Fruit fly (Drosophila melanogaster): ENCODE results near the gene Hsp27.

Hsp27 gene

dm6 chr3L:9379484-9380343 lies 4.1 kb upstream of the Hsp27 start, which contains the start of gene Hsp67Ba:
Gene Hsp67Ba, minus strand, starts transcription at chr3L:9379534.
- no peak for TF ChIP-seq fd96Ca (GFP tag; IDR thresholded peaks at IDR 0.05)
- no peak for TF ChIP-seq CG10348 (GFP tag; IDR thresholded peaks at IDR 0.05)
- TF ChIP-seq Snoo (tag; optimal IDR thresholded peaks at IDR 0.05) = no peak
- TF ChIP-seq CG8159 (tag; optimal IDR thresholded peaks at IDR 0.05) = no peak
- TF ChIP-seq CG34367 (tag; optimal IDR thresholded peaks at IDR 0.05) = no peak
- no peak for TF ChIP-seq Pif1A (GFP tag; optimal IDR thresholded peaks at IDR 0.05)
- TF ChIP-seq Ets98B (GFP tag; IDR thresholded peaks at IDR 0.05) = no peak
- TF ChIP-seq CG15710 (tag; optimal IDR thresholded peaks at IDR 0.05) = no peak
- 0 out of 3 replicates have a peak, but pooled peaks have one; percentile 41 for TF ChIP-seq CG4496 (GFP tag; IDR thresholded peaks at IDR 0.05)
- no peak for TF ChIP-seq EcR (GFP tag; optimal IDR thresholded peaks at IDR 0.05)
- no peak for TF ChIP-seq D1 (tag; optimal IDR thresholded peaks at IDR 0.05)
- no peak for TF ChIP-seq rn (GFP tag; IDR thresholded peaks at IDR 0.05)
- TF ChIP-seq Pif1B (GFP tag; optimal IDR thresholded peaks at IDR 0.05) = peak; percentile 11
- peak; percentile 80 for TF ChIP-seq CG13204 (GFP tag; optimal IDR thresholded peaks at IDR 0.05)
- no peak for TF ChIP-seq CG32121 (GFP tag; IDR thresholded peaks at IDR 0.05)
- TF ChIP-seq CG8301 (tag; optimal IDR thresholded peaks at IDR 0.05) = no peak
- TF ChIP-seq CG9948 (tag; optimal IDR thresholded peaks at IDR 0.05) = no peak
- TF ChIP-seq CG17806 (tag; optimal IDR thresholded peaks at IDR 0.05) = no peak
- TF ChIP-seq CG12605 (GFP tag; IDR thresholded peaks at IDR 0.05) = 0 out of 2 replicates have a peak, but pooled peaks have one; percentile 39

- TF ChIP-seq Pif1B (GFP tag; optimal IDR thresholded peaks at IDR 0.05) (no peak), Snoo (tag; optimal IDR thresholded peaks at IDR 0.05) (peak; percentile 76), EcR (GFP tag; optimal IDR thresholded peaks at IDR 0.05) (peak; percentile 88)
Measured at dm6 chr3L:9380344-9380849, 3.5 kb upstream of the Hsp27 start.

- TF ChIP-seq Ets98B (GFP tag; IDR thresholded peaks at IDR 0.05) (0 out of 2 replicates have a peak, but pooled peaks have one; percentile 39), CG8301 (tag; optimal IDR thresholded peaks at IDR 0.05) (peak; percentile 5), Snoo (tag; optimal IDR thresholded peaks at IDR 0.05) (peak; percentile 51), CG12605 (GFP tag; IDR thresholded peaks at IDR 0.05) (peak; percentile 59), CG10348 (GFP tag; IDR thresholded peaks at IDR 0.05) (no peak), CG34367 (tag; optimal IDR thresholded peaks at IDR 0.05) (peak; percentile 9), CG4496 (GFP tag; IDR thresholded peaks at IDR 0.05) (peak; percentile 53; the same call in 1 of the 3 replicates), CG9948 (tag; optimal IDR thresholded peaks at IDR 0.05) (no peak), EcR (GFP tag; optimal IDR thresholded peaks at IDR 0.05) (peak; percentile 80), CG13204 (GFP tag; optimal IDR thresholded peaks at IDR 0.05) (peak; percentile 19), fd96Ca (GFP tag; IDR thresholded peaks at IDR 0.05) (0 out of 3 replicates have a peak, but pooled peaks have one; percentile 34), Pif1A (GFP tag; optimal IDR thresholded peaks at IDR 0.05) (no peak), CG15710 (tag; optimal IDR thresholded peaks at IDR 0.05) (peak; percentile 6), CG14655 (GFP tag; optimal IDR thresholded peaks at IDR 0.05) (peak; percentile 24), CG8159 (tag; optimal IDR thresholded peaks at IDR 0.05) (no peak), Pif1B (GFP tag; optimal IDR thresholded peaks at IDR 0.05) (peak; percentile 35), D1 (tag; optimal IDR thresholded peaks at IDR 0.05) (no peak), gl (tag; optimal IDR thresholded peaks at IDR 0.05) (peak; percentile 16), rn (GFP tag; IDR thresholded peaks at IDR 0.05) (no peak), CG17806 (tag; optimal IDR thresholded peaks at IDR 0.05) (no peak), CG32121 (GFP tag; IDR thresholded peaks at IDR 0.05) (peak; percentile 56; the same call in 1 of the 2 replicates)
Measured at dm6 chr3L:9381602-9382001, 2.3 kb upstream of the Hsp27 start, which contains the start of gene Hsp23. Gene Hsp23, plus strand, starts transcription at chr3L:9381882.

- TF ChIP-seq CG15710 (tag; optimal IDR thresholded peaks at IDR 0.05) = no peak
- no peak for TF ChIP-seq CG14655 (GFP tag; optimal IDR thresholded peaks at IDR 0.05)
- no peak for TF ChIP-seq Pif1A (GFP tag; optimal IDR thresholded peaks at IDR 0.05)
- TF ChIP-seq CG17806 (tag; optimal IDR thresholded peaks at IDR 0.05) = no peak
- TF ChIP-seq Snoo (tag; optimal IDR thresholded peaks at IDR 0.05) = no peak
- TF ChIP-seq EcR (GFP tag; optimal IDR thresholded peaks at IDR 0.05) = peak; percentile 76
Measured at dm6 chr3L:9384445-9385079, 699 bp downstream of the Hsp27 start.

dm6 chr3L:9391340-9391980 lies 7.6 kb downstream of the Hsp27 start:
- TF ChIP-seq CG34367 (tag; optimal IDR thresholded peaks at IDR 0.05) = no peak
- no peak for TF ChIP-seq fd96Ca (GFP tag; IDR thresholded peaks at IDR 0.05)
- TF ChIP-seq rn (GFP tag; IDR thresholded peaks at IDR 0.05) = no peak
- no peak for TF ChIP-seq CG17806 (tag; optimal IDR thresholded peaks at IDR 0.05)
- no peak for TF ChIP-seq CG8301 (tag; optimal IDR thresholded peaks at IDR 0.05)
- peak; percentile 33 for TF ChIP-seq EcR (GFP tag; optimal IDR thresholded peaks at IDR 0.05)
- no peak for TF ChIP-seq CG12605 (GFP tag; IDR thresholded peaks at IDR 0.05)
- TF ChIP-seq D1 (tag; optimal IDR thresholded peaks at IDR 0.05) = no peak

Measured in whole organism, pupa.